Worm (Caenorhabditis elegans) whole organism, L3 larva: Measurements from ENCODE around the gene C15H9.11.

Experiments used
- elt-1 ChIP-seq: fragments of 150-350 bp; optimal IDR thresholded peaks from 2 replicates; lab custom pipeline; 2014; ENCODE audit warnings: missing biosample characterization, missing genetic modification characterization
- mdl-1 ChIP-seq: fragments of 150-350 bp; optimal IDR thresholded peaks from 2 replicates; lab custom pipeline; 2014; ENCODE audit warnings: missing biosample characterization, missing genetic modification characterization
- tbx-2 ChIP-seq: sonication (generic microtip); optimal IDR thresholded peaks from 2 replicates; lab custom pipeline; 2016; ENCODE audit warnings: mild to moderate bottlenecking, missing genetic modification characterization, missing compliant biosample characterization

- TF ChIP-seq mdl-1 (tag; lab: Kevin White, UChicago) (no peak), elt-1 (tag; lab: Kevin White, UChicago) (no peak), tbx-2 (tag; lab: Kevin White, UChicago) (no peak)
These were observed 9.6 kb upstream of the C15H9.11 start, which contains the start of gene prx-3 for ce11 chrX:6112817-6113216.
